Worm (Caenorhabditis elegans) whole organism, early embryonic: ENCODE measurements around the gene dmsr-8.

Experiments
- B0310.2 ChIP-seq: sonication (generic microtip); optimal IDR thresholded peaks from 2 replicates; lab custom pipeline; 2016; ENCODE audit warnings: mild to moderate bottlenecking, missing genetic modification characterization, missing compliant biosample characterization
- ama-1 ChIP-seq: fragments of 150-350 bp; optimal IDR thresholded peaks from 2 replicates; lab custom pipeline; 2014
- scrt-1 ChIP-seq: fragments of 200-800 bp; sonication (Bioruptor generic); IDR thresholded peaks from 2 replicates; pipeline ENCODE4 v1.3.6; 2022; ENCODE audit warnings: missing genetic modification characterization, missing compliant biosample characterization
- sea-1 ChIP-seq: fragments of 200-800 bp; sonication (Bioruptor generic); conservative IDR thresholded peaks from 2 replicates; pipeline ENCODE4 v1.3.6; 2022; ENCODE audit warnings: missing genetic modification characterization, missing compliant biosample characterization
- tbx-11 ChIP-seq: fragments of 200-800 bp; sonication (Bioruptor generic); IDR thresholded peaks from 2 replicates; pipeline ENCODE4 v1.3.6; 2022; ENCODE audit warnings: missing genetic modification characterization, missing compliant biosample characterization

DNA sequence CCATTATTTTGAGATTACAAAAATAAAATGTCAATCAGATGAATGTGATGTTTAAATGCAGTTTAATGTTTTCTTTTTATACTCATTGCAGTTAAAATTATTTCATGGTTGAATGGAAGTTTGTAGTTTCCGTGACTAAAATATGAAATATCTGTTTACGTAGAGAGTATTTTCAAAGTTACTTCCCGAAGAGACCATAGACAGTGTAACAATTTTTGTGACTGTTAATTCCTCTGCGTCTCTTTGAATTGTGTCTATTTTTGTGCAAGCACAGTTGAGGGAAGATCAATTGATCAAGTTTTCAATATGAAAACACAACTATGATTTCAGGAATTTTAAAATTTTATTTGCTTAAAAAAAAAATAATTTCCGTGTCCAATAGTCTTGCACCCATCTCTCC is 32.6 kb upstream of the dmsr-8 start, which contains the start of gene F25D1.5:
- TF ChIP-seq sea-1 = no peak
- TF ChIP-seq ama-1 (lab: Kevin White, UChicago) = no peak
- no peak for TF ChIP-seq B0310.2 (tag; lab: Kevin White, UChicago)
- TF ChIP-seq tbx-11 (GFP tag; lab: Robert Waterston, UW) = no peak
- no peak for TF ChIP-seq scrt-1
